Fruit fly (Drosophila melanogaster) S2 (cell line): ENCODE measurements around the gene CG14260.

Experiments used
- CG8478 ChIP-seq: fragments of >200 bp; optimal IDR thresholded peaks from 2 replicates; lab custom pipeline; 2018
- CTCF ChIP-seq, 2 experiments: fragments of >200 bp; optimal IDR thresholded peaks; 2 replicates each; lab custom pipeline; 2018

DNA sequence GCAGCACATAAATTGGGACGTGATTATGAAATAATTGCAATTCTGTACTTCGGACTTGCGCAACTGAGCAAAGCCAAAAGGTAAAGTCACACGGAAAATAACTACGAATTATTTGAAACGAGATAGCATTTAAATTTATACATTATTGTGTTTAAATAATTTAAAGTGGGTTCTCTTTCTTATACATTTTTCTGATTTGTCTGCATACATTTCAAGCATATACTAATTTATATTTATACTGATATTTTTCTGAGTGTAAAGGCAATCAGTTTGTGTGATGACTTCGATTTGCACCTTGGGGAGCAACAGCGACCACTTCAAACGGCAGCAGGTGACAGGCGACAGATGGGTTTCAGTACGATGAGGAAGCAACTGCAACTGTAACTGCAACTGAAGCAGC is 39.8 kb upstream of the CG14260 start:
- TF ChIP-seq CG8478 (lab: Kevin White, UChicago) (no peak), CTCF (optimal IDR thresholded peaks at IDR 0.05; lab: Kevin White, UChicago) (no peak)
